Fruit fly (Drosophila melanogaster) S2 (cell line): Measurements from ENCODE around the gene Cen.

ENCODE experiments used
- CG8478 ChIP-seq: fragments of >200 bp; optimal IDR thresholded peaks from 2 replicates; lab custom pipeline; 2018
- CTCF ChIP-seq, 2 experiments: fragments of >200 bp; optimal IDR thresholded peaks; 2 replicates each; lab custom pipeline; 2018

DNA sequence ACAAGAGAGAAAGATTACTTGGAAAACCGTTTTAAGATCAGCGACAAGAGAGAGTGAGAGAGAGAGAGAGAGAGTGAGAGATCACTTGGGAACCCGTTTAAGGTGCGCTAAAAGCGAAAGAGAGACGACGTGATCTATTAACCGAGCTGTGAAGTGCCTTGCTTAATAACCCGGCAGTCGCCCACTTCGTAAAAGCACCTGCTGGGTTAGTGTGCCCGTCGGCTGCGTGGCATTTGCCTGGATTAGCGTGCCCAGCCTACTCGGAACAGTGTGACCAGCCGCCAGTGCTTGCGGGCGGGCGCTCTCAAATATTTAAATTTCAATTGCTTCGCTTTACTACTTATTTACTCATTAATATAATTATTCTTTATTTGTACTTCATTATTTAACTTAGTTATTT lies 43.2 kb downstream of the Cen start:
- TF ChIP-seq CG8478 (lab: Kevin White, UChicago), result no peak
- no peak for TF ChIP-seq CTCF (optimal IDR thresholded peaks at IDR 0.05; lab: Kevin White, UChicago)
